Fruit fly (Drosophila melanogaster) whole organism, embryonic: Measurements from ENCODE around the gene Irk1.

Experiments
- B-H1 ChIP-seq: fragments of 200-800 bp; sonication (Bioruptor generic); IDR thresholded peaks from 3 replicates; pipeline ENCODE4 v1.3.6; 2022; ENCODE audit warnings: missing biosample characterization, missing genetic modification characterization
- CG10209 ChIP-seq: fragments of 200-800 bp; sonication (Bioruptor generic); optimal IDR thresholded peaks from 3 replicates; lab custom pipeline; 2017; ENCODE audit warnings: missing biosample characterization, mild to moderate bottlenecking, missing genetic modification characterization, missing genetic modification reagents
- CG11695 ChIP-seq: fragments of 200-800 bp; sonication (Bioruptor generic); IDR thresholded peaks from 3 replicates; pipeline ENCODE4 v1.3.6; 2022; ENCODE audit warnings: missing biosample characterization, missing genetic modification characterization
- CG13624 ChIP-seq: fragments of 200-800 bp; sonication (Bioruptor generic); optimal IDR thresholded peaks from 2 replicates; lab custom pipeline; 2016; ENCODE audit warnings: missing biosample characterization, missing genetic modification characterization
- CG16813 ChIP-seq: fragments of 200-800 bp; sonication (Bioruptor generic); IDR thresholded peaks from 3 replicates; pipeline ENCODE4 v1.3.6; 2022; ENCODE audit warnings: missing biosample characterization, missing genetic modification characterization; ENCODE audit not compliant: partially characterized antibody
- CG17359 ChIP-seq: fragments of 200-800 bp; sonication (Bioruptor generic); optimal IDR thresholded peaks from 3 replicates; lab custom pipeline; 2018; ENCODE audit warnings: missing biosample characterization, mild to moderate bottlenecking, missing genetic modification characterization, moderate library complexity
- CG17612 ChIP-seq: fragments of 200-800 bp; sonication (Bioruptor generic); IDR thresholded peaks from 2 replicates; pipeline ENCODE4 v1.3.6; 2022; ENCODE audit warnings: missing biosample characterization, missing genetic modification characterization
- CG17829 ChIP-seq: fragments of 200-800 bp; optimal IDR thresholded peaks from 2 replicates; lab custom pipeline; 2019; ENCODE audit warnings: missing biosample characterization, mild to moderate bottlenecking, missing genetic modification characterization, moderate library complexity
- CG2712 ChIP-seq: fragments of 200-800 bp; optimal IDR thresholded peaks from 3 replicates; lab custom pipeline; 2019; ENCODE audit warnings: missing biosample characterization, mild to moderate bottlenecking, missing genetic modification characterization, moderate library complexity
- CG30403 ChIP-seq: fragments of 200-800 bp; sonication (Bioruptor generic); optimal IDR thresholded peaks from 3 replicates; lab custom pipeline; 2016; ENCODE audit warnings: missing biosample characterization, missing genetic modification characterization
- CG31441 ChIP-seq: fragments of 200-800 bp; sonication (Bioruptor generic); IDR thresholded peaks from 2 replicates; pipeline ENCODE4 v1.3.6; 2022; ENCODE audit warnings: missing biosample characterization, missing genetic modification characterization
- CG32532 ChIP-seq: fragments of 200-800 bp; sonication (Bioruptor generic); IDR thresholded peaks from 2 replicates; pipeline ENCODE4 v1.3.6; 2022; ENCODE audit warnings: missing biosample characterization, missing genetic modification characterization
- CG3726 ChIP-seq: fragments of 200-800 bp; sonication (Bioruptor generic); IDR thresholded peaks from 3 replicates; pipeline ENCODE4, ENCODE4 v1.3.6; 2022; ENCODE audit warnings: missing biosample characterization, missing genetic modification characterization
- CG42726 ChIP-seq: fragments of 200-800 bp; sonication (Bioruptor generic); IDR thresholded peaks from 2 replicates; pipeline ENCODE4 v1.3.6; 2022; ENCODE audit warnings: missing biosample characterization, missing genetic modification characterization; ENCODE audit not compliant: partially characterized antibody
- CG4282 ChIP-seq: fragments of 200-800 bp; sonication (Bioruptor generic); optimal IDR thresholded peaks from 2 replicates; lab custom pipeline; 2016; ENCODE audit warnings: missing biosample characterization, missing genetic modification characterization
- CG4328 ChIP-seq: fragments of 200-800 bp; sonication (Bioruptor generic); optimal IDR thresholded peaks from 3 replicates; lab custom pipeline; 2017; ENCODE audit warnings: missing biosample characterization, missing genetic modification reagents, missing genetic modification characterization
- CG4820 ChIP-seq: fragments of 200-800 bp; sonication (Bioruptor generic); optimal IDR thresholded peaks from 3 replicates; lab custom pipeline; 2016; ENCODE audit warnings: missing biosample characterization, missing genetic modification characterization
- CG7963 ChIP-seq: fragments of 200-800 bp; sonication (Bioruptor generic); IDR thresholded peaks from 3 replicates; pipeline ENCODE4 v1.3.6; 2022; ENCODE audit warnings: missing biosample characterization, missing genetic modification characterization; ENCODE audit not compliant: partially characterized antibody
- CG8478 ChIP-seq: fragments of >200 bp; optimal IDR thresholded peaks from 2 replicates; lab custom pipeline; 2018
- E2f2 ChIP-seq: fragments of 200-800 bp; sonication (Bioruptor generic); IDR thresholded peaks from 2 replicates; pipeline ENCODE4 v1.3.6; 2022; ENCODE audit warnings: missing biosample characterization, missing genetic modification characterization
- Gug ChIP-seq: fragments of 200-800 bp; sonication (Bioruptor generic); IDR thresholded peaks from 4 replicates; pipeline ENCODE4 v1.3.6; 2022; ENCODE audit warnings: missing biosample characterization, missing genetic modification characterization
- Hr39 ChIP-seq: fragments of >200 bp; optimal IDR thresholded peaks from 2 replicates; lab custom pipeline; 2017
- Hsf ChIP-seq: fragments of 200-800 bp; sonication (Bioruptor generic); optimal IDR thresholded peaks from 3 replicates; lab custom pipeline; 2016; ENCODE audit warnings: missing biosample characterization, missing genetic modification characterization
- Jarid2 ChIP-seq: fragments of 200-800 bp; sonication (Bioruptor generic); optimal IDR thresholded peaks from 3 replicates; lab custom pipeline; 2017; ENCODE audit warnings: mild to moderate bottlenecking, missing biosample characterization, missing genetic modification reagents, missing genetic modification characterization
- Med ChIP-seq: fragments of 200-800 bp; sonication (Bioruptor generic); peaks from one replicate; lab custom pipeline; 2016; ENCODE audit warnings: missing biosample characterization, missing genetic modification characterization, mild to moderate bottlenecking, inconsistent platforms, moderate library complexity
- NK7.1 ChIP-seq: fragments of 200-800 bp; sonication (Bioruptor generic); optimal IDR thresholded peaks from 3 replicates; lab custom pipeline; 2016; ENCODE audit warnings: missing biosample characterization, missing genetic modification characterization
- Nf-YB ChIP-seq: fragments of 200-800 bp; sonication (Bioruptor generic); optimal IDR thresholded peaks from 3 replicates; lab custom pipeline; 2019; ENCODE audit warnings: missing biosample characterization, mild to moderate bottlenecking, missing genetic modification characterization, moderate library complexity
- Oli ChIP-seq: fragments of 200-800 bp; sonication (Bioruptor generic); optimal IDR thresholded peaks from 2 replicates; lab custom pipeline; 2018; ENCODE audit warnings: missing biosample characterization, mild to moderate bottlenecking, missing genetic modification characterization, moderate library complexity
- Sin3A ChIP-seq: fragments of >200 bp; optimal IDR thresholded peaks from 2 replicates; lab custom pipeline; 2018
- Six4 ChIP-seq: fragments of 200-800 bp; sonication (Bioruptor generic); optimal IDR thresholded peaks from 2 replicates; lab custom pipeline; 2016; ENCODE audit warnings: missing biosample characterization, missing genetic modification characterization
- ap ChIP-seq: fragments of 200-800 bp; sonication (Bioruptor generic); IDR thresholded peaks from 2 replicates; pipeline ENCODE4 v1.3.6; 2022; ENCODE audit warnings: missing biosample characterization, missing genetic modification characterization
- btn ChIP-seq: fragments of 200-800 bp; sonication (Bioruptor generic); optimal IDR thresholded peaks from 2 replicates; lab custom pipeline; 2016; ENCODE audit warnings: missing biosample characterization, missing genetic modification characterization
- chn ChIP-seq: fragments of 200-800 bp; sonication (Bioruptor generic); optimal IDR thresholded peaks from 2 replicates; lab custom pipeline; 2016; ENCODE audit warnings: missing biosample characterization, missing genetic modification characterization
- croc ChIP-seq: fragments of 200-800 bp; sonication (Bioruptor generic); conservative IDR thresholded peaks from 3 replicates; pipeline ENCODE4 v1.3.6; 2022; ENCODE audit warnings: missing biosample characterization, missing genetic modification characterization
- disco-r ChIP-seq: fragments of 200-800 bp; sonication (Bioruptor generic); optimal IDR thresholded peaks from 2 replicates; lab custom pipeline; 2016; ENCODE audit warnings: missing biosample characterization, missing genetic modification characterization
- esg ChIP-seq: fragments of 200-800 bp; sonication (Bioruptor generic); conservative IDR thresholded peaks from 2 replicates; pipeline ENCODE4 v1.3.6; 2022; ENCODE audit warnings: missing biosample characterization, missing genetic modification characterization
- fd102C ChIP-seq: fragments of 200-800 bp; sonication (Bioruptor generic); optimal IDR thresholded peaks from 2 replicates; lab custom pipeline; 2018; ENCODE audit warnings: missing biosample characterization, mild to moderate bottlenecking, missing genetic modification characterization, moderate library complexity
- gro ChIP-seq: fragments of 200-800 bp; sonication (Bioruptor generic); optimal IDR thresholded peaks from 2 replicates; lab custom pipeline; 2016; ENCODE audit warnings: missing biosample characterization, missing genetic modification characterization
- kah ChIP-seq: fragments of 200-800 bp; sonication (Bioruptor generic); optimal IDR thresholded peaks from 2 replicates; lab custom pipeline; 2018; ENCODE audit warnings: missing biosample characterization, mild to moderate bottlenecking, missing genetic modification characterization
- nerfin-2 ChIP-seq: fragments of 200-800 bp; sonication (Bioruptor generic); IDR thresholded peaks from 2 replicates; pipeline ENCODE4 v1.3.6; 2022; ENCODE audit warnings: missing biosample characterization, missing genetic modification characterization; ENCODE audit not compliant: partially characterized antibody
- p53 ChIP-seq: fragments of 200-800 bp; sonication (Bioruptor generic); optimal IDR thresholded peaks from 2 replicates; lab custom pipeline; 2016; ENCODE audit warnings: missing biosample characterization, missing genetic modification characterization
- pan ChIP-seq, 4 experiments: fragments of >200 bp in 3 of 4; fragments of 200-800 bp in 1 of 4; sonication (Bioruptor generic) in 1 of 4; optimal IDR thresholded peaks in 3 of 4; IDR thresholded peaks in 1 of 4; 2 replicates each; pipeline versions ENCODE4 v1.3.6 to Lab custom; 2017 to 2022; ENCODE audit warnings: missing biosample characterization in 2 of 4, missing genetic modification characterization in 2 of 4, mixed read lengths in 1 of 4
- pb ChIP-seq: fragments of 200-800 bp; sonication (Bioruptor generic); optimal IDR thresholded peaks from 3 replicates; lab custom pipeline; 2016; ENCODE audit warnings: missing biosample characterization, missing genetic modification characterization
- pzg ChIP-seq: fragments of 200-800 bp; sonication (Bioruptor generic); optimal IDR thresholded peaks from 3 replicates; lab custom pipeline; 2018; ENCODE audit warnings: missing biosample characterization, mild to moderate bottlenecking, missing genetic modification characterization, moderate library complexity
- row ChIP-seq: fragments of 200-800 bp; sonication (Bioruptor generic); IDR thresholded peaks from 3 replicates; pipeline ENCODE4 v1.3.6; 2022; ENCODE audit warnings: missing biosample characterization, missing genetic modification characterization
- toy ChIP-seq: fragments of 200-800 bp; sonication (Bioruptor generic); IDR thresholded peaks from 2 replicates; pipeline ENCODE4 v1.3.6; 2022; ENCODE audit warnings: missing biosample characterization, missing genetic modification characterization
- ttk ChIP-seq: fragments of 200-800 bp; sonication (Bioruptor generic); IDR thresholded peaks from 2 replicates; pipeline ENCODE4 v2.1.2; 2022; ENCODE audit warnings: missing biosample characterization, missing genetic modification characterization
- vnd ChIP-seq: fragments of 200-800 bp; sonication (Bioruptor generic); IDR thresholded peaks from 3 replicates; pipeline ENCODE4 v1.3.6; 2022; ENCODE audit warnings: missing biosample characterization, missing genetic modification characterization; ENCODE audit not compliant: partially characterized antibody
- z ChIP-seq: fragments of 200-800 bp; sonication (Bioruptor generic); IDR thresholded peaks from 3 replicates; pipeline ENCODE4 v1.3.6; 2022; ENCODE audit warnings: missing biosample characterization, missing genetic modification characterization

Irk1 gene

dm6 chr3R:23189958-23190900, 22.1 kb downstream of the Irk1 start (continued):
- no peak; the same call in 2 of the 3 replicates for TF ChIP-seq CG3726 (GFP tag; lab: Robert Waterston, UW)
- TF ChIP-seq B-H1 (GFP tag; lab: Robert Waterston, UW) = peak; percentile 57; the same call in 2 of the 3 replicates
- TF ChIP-seq Gug = peak; percentile 69; the same call in 3 of the 4 replicates
- peak; percentile 97 for TF ChIP-seq Med (GFP tag; lab: Kevin White, UChicago)
- TF ChIP-seq Jarid2 (GFP tag; lab: Kevin White, UChicago) = no peak
- peak; percentile 76 for TF ChIP-seq CG10209
- TF ChIP-seq E2f2 (GFP tag; lab: Robert Waterston, UW) = peak; percentile 42
- TF ChIP-seq p53 (GFP tag; lab: Kevin White, UChicago) = no peak
- peak; percentile 79 for TF ChIP-seq CG17359 (tag; lab: Kevin White, UChicago)
- peak; percentile 49 for TF ChIP-seq esg (GFP tag; lab: Robert Waterston, UW)
- no peak for TF ChIP-seq nerfin-2 (GFP tag; lab: Robert Waterston, UW)
- TF ChIP-seq CG31441 = peak; percentile 78
- TF ChIP-seq pan (optimal IDR thresholded peaks at IDR 0.05; lab: Kevin White, UChicago) = no peak
- peak in 1 of 2 experiments; percentile 74 for TF ChIP-seq pan (GFP tag; optimal IDR thresholded peaks at IDR 0.05 in 1 of 2, IDR thresholded peaks at IDR 0.05 in 1 of 2)
- 0 out of 3 replicates have a peak, but pooled peaks have one; percentile 14 for TF ChIP-seq croc (GFP tag; lab: Robert Waterston, UW)
- TF ChIP-seq CG30403 (GFP tag; lab: Kevin White, UChicago) = peak; percentile 74
- TF ChIP-seq chn = peak; percentile 74
- peak; percentile 79 for TF ChIP-seq gro
- no peak for TF ChIP-seq CG7963 (GFP tag; lab: Robert Waterston, UW)
- no peak for TF ChIP-seq Sin3A
- no peak for TF ChIP-seq toy
- TF ChIP-seq row = peak; percentile 94
- peak; percentile 55 for TF ChIP-seq btn (GFP tag; lab: Kevin White, UChicago)
- TF ChIP-seq CG11695 = peak; percentile 84
- TF ChIP-seq CG32532 (GFP tag; lab: Robert Waterston, UW) = peak; percentile 81
- peak; percentile 55 for TF ChIP-seq pb (GFP tag; lab: Kevin White, UChicago)
- TF ChIP-seq ap (GFP tag; lab: Robert Waterston, UW) = 0 out of 2 replicates have a peak, but pooled peaks have one; percentile 29
- TF ChIP-seq z = peak; percentile 89
- peak; percentile 36 for TF ChIP-seq Six4 (GFP tag; lab: Kevin White, UChicago)
- peak; percentile 56 for TF ChIP-seq ttk
- TF ChIP-seq kah = peak; percentile 7
- no peak for TF ChIP-seq pzg (GFP tag; lab: Kevin White, UChicago)
- TF ChIP-seq CG13624 (GFP tag; lab: Kevin White, UChicago) = peak; percentile 60
- TF ChIP-seq CG4820 (GFP tag; lab: Kevin White, UChicago) = peak; percentile 66
- no peak for TF ChIP-seq CG42726 (GFP tag; lab: Robert Waterston, UW)
- TF ChIP-seq CG17612 (GFP tag; lab: Robert Waterston, UW) = no peak
- peak; percentile 73 for TF ChIP-seq CG17829 (tag; lab: Kevin White, UChicago)
- TF ChIP-seq CG4282 (GFP tag; lab: Kevin White, UChicago) = no peak
- peak; percentile 25 for TF ChIP-seq NK7.1 (GFP tag; lab: Kevin White, UChicago)
- TF ChIP-seq CG4328 (GFP tag; lab: Kevin White, UChicago) = peak; percentile 49
- TF ChIP-seq CG2712 = peak; percentile 76
- peak; percentile 60 for TF ChIP-seq Nf-YB
- TF ChIP-seq disco-r (GFP tag; lab: Kevin White, UChicago) = peak; percentile 43
- TF ChIP-seq vnd (GFP tag; lab: Robert Waterston, UW) = no peak
- TF ChIP-seq Oli (tag; lab: Kevin White, UChicago) = peak; percentile 83
- TF ChIP-seq Hr39 (lab: Kevin White, UChicago) = no peak
- TF ChIP-seq CG8478 (lab: Kevin White, UChicago) = no peak
- no peak for TF ChIP-seq fd102C (GFP tag; lab: Kevin White, UChicago)
- peak; percentile 70 for TF ChIP-seq Hsf (GFP tag; lab: Kevin White, UChicago)
- no peak for TF ChIP-seq CG16813 (GFP tag; lab: Robert Waterston, UW)
